Worm (Caenorhabditis elegans) whole organism, mixed stage, embryonic: ENCODE data around the gene mrpl-30.

Experiments
- mab-5 ChIP-seq: fragments of 150-350 bp; optimal IDR thresholded peaks from 2 replicates; lab custom pipeline; 2014; ENCODE audit warnings: missing biosample characterization, missing genetic modification characterization
- nhr-2 ChIP-seq: fragments of 150-350 bp; optimal IDR thresholded peaks from 2 replicates; lab custom pipeline; 2014; ENCODE audit warnings: missing biosample characterization, missing genetic modification characterization
- sem-2 ChIP-seq: fragments of 200-800 bp; sonication (Bioruptor generic); optimal IDR thresholded peaks from 2 replicates; lab custom pipeline; 2018; ENCODE audit warnings: mild to moderate bottlenecking, missing genetic modification characterization, missing compliant biosample characterization
- snpc-4 ChIP-seq: fragments of 150-350 bp; optimal IDR thresholded peaks from 2 replicates; lab custom pipeline; 2014; ENCODE audit warnings: missing biosample characterization, missing genetic modification characterization
- sptf-1 ChIP-seq: sonication (generic microtip); optimal IDR thresholded peaks from 2 replicates; lab custom pipeline; 2017; ENCODE audit warnings: mild to moderate bottlenecking, missing genetic modification characterization, moderate library complexity, missing compliant biosample characterization
- unc-62 ChIP-seq: fragments of 150-350 bp; optimal IDR thresholded peaks from 2 replicates; lab custom pipeline; 2014; ENCODE audit warnings: missing biosample characterization, missing genetic modification reagents, missing genetic modification characterization
- ztf-11 ChIP-seq: fragments of 150-350 bp; optimal IDR thresholded peaks from 2 replicates; lab custom pipeline; 2014; ENCODE audit warnings: missing biosample characterization, missing genetic modification characterization

The mrpl-30 gene

DNA sequence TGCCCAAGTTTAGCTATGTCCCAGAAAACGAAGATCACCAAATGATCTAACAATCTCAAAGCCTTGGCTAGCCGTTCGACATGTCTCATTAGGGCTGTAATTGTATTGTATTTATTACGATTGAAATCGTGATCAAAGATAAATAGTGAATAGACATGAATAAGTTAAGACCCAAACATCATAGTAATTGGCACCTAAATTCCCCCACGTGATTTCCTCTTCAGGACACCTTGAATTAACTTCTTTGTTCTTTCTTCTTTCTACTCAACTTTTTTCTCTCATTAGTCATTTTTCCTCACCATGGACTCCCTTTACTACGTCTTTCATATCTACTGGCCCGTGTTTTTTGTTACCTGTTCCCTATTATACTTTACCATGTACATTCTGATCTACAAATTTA is 48.1 kb downstream of the mrpl-30 start, which contains the start of gene srd-69:
srd-69 (plus strand) TSS at position 301 of the 400 bp plus-strand sequence.
- TF ChIP-seq ztf-11 (no peak), mab-5 (tag; lab: Kevin White, UChicago) (no peak), unc-62 (GFP tag; lab: Kevin White, UChicago) (no peak), snpc-4 (tag; lab: Kevin White, UChicago) (no peak), sem-2 (GFP tag; lab: Kevin White, UChicago) (no peak), nhr-2 (no peak), sptf-1 (tag; lab: Kevin White, UChicago) (no peak)
- TF ChIP-seq, all 35 proteins: peak for 0
